Worm (Caenorhabditis elegans) whole organism, L3 larva: Measurements from ENCODE around the gene C27A2.8.
A peak's percentile ranks its signal among the peaks of the same experiment; 100 is the strongest.
"Not testable (repeated sequence)": the region's sequence is repeated elsewhere in the genome, so short reads cannot be mapped to it uniquely, and the experiment has no call there.

ENCODE experiments used
- R02D3.7 ChIP-seq: fragments of 150-350 bp; optimal IDR thresholded peaks from 2 replicates; lab custom pipeline; 2014; ENCODE audit warnings: missing biosample characterization, missing genetic modification characterization
- ZK546.5 ChIP-seq: sonication (generic microtip); optimal IDR thresholded peaks from 2 replicates; lab custom pipeline; 2017; ENCODE audit warnings: missing biosample characterization, missing genetic modification characterization
- aly-2 ChIP-seq: fragments of 150-350 bp; optimal IDR thresholded peaks from 2 replicates; lab custom pipeline; 2014; ENCODE audit warnings: missing biosample characterization, missing genetic modification characterization
- ama-1 ChIP-seq: fragments of 150-350 bp; optimal IDR thresholded peaks from 2 replicates; lab custom pipeline; 2018
- ceh-16 ChIP-seq: sonication (generic microtip); optimal IDR thresholded peaks from 2 replicates; lab custom pipeline; 2017; ENCODE audit warnings: missing biosample characterization, missing genetic modification characterization
- ceh-28 ChIP-seq: fragments of 150-350 bp; optimal IDR thresholded peaks from 2 replicates; lab custom pipeline; 2014; ENCODE audit warnings: missing biosample characterization, missing genetic modification reagents, missing genetic modification characterization
- daf-12 ChIP-seq: fragments of 150-350 bp; optimal IDR thresholded peaks from 2 replicates; lab custom pipeline; 2014; ENCODE audit warnings: missing biosample characterization, missing genetic modification reagents, missing genetic modification characterization
- egl-27 ChIP-seq: sonication (generic microtip); optimal IDR thresholded peaks from 4 replicates; lab custom pipeline; 2017; ENCODE audit warnings: missing biosample characterization, missing genetic modification reagents, missing genetic modification characterization
- egl-5 ChIP-seq: fragments of 150-350 bp; optimal IDR thresholded peaks from 2 replicates; lab custom pipeline; 2017; ENCODE audit warnings: missing biosample characterization, missing genetic modification reagents, missing genetic modification characterization, inconsistent platforms
- elt-1 ChIP-seq: fragments of 150-350 bp; optimal IDR thresholded peaks from 2 replicates; lab custom pipeline; 2014; ENCODE audit warnings: missing biosample characterization, missing genetic modification characterization
- elt-2 ChIP-seq: sonication (generic microtip); optimal IDR thresholded peaks from 2 replicates; lab custom pipeline; 2016; ENCODE audit warnings: missing genetic modification reagents, mild to moderate bottlenecking, missing genetic modification characterization, missing compliant biosample characterization
- elt-3 ChIP-seq, 3 experiments: fragments of 150-350 bp in 1 of 3; sonication (generic microtip) in 2 of 3; optimal IDR thresholded peaks; 2 replicates in 2 of 3; 4 replicates in 1 of 3; lab custom pipeline; 2014 to 2017; ENCODE audit warnings: missing biosample characterization in 3 of 3, missing genetic modification characterization in 3 of 3
- eor-1 ChIP-seq, 2 experiments: fragments of 150-350 bp; optimal IDR thresholded peaks; 2 replicates each; lab custom pipeline; 2014 to 2018; ENCODE audit warnings: missing biosample characterization in 2 of 2, missing genetic modification characterization in 2 of 2
- fkh-10 ChIP-seq: sonication (generic microtip); optimal IDR thresholded peaks from 2 replicates; lab custom pipeline; 2017; ENCODE audit warnings: missing biosample characterization, missing genetic modification reagents, missing genetic modification characterization
- fkh-2 ChIP-seq: fragments of 150-350 bp; optimal IDR thresholded peaks from 2 replicates; lab custom pipeline; 2014; ENCODE audit warnings: missing biosample characterization, missing genetic modification reagents, missing genetic modification characterization
- fos-1 ChIP-seq: fragments of 150-350 bp; optimal IDR thresholded peaks from 2 replicates; lab custom pipeline; 2014; ENCODE audit warnings: missing biosample characterization, missing genetic modification characterization
- jun-1 ChIP-seq: fragments of 150-350 bp; optimal IDR thresholded peaks from 2 replicates; lab custom pipeline; 2014; ENCODE audit warnings: missing biosample characterization, missing genetic modification reagents, missing genetic modification characterization
- lin-15B ChIP-seq: fragments of 150-350 bp; optimal IDR thresholded peaks from 2 replicates; lab custom pipeline; 2014; ENCODE audit warnings: missing biosample characterization, missing genetic modification characterization
- lin-39 ChIP-seq: fragments of 150-350 bp; optimal IDR thresholded peaks from 2 replicates; lab custom pipeline; 2018; ENCODE audit warnings: missing biosample characterization, missing genetic modification reagents, missing genetic modification characterization
- lsy-12 ChIP-seq: sonication (generic microtip); optimal IDR thresholded peaks from 2 replicates; lab custom pipeline; 2016; ENCODE audit warnings: mild to moderate bottlenecking, missing genetic modification characterization, missing compliant biosample characterization
- mml-1 ChIP-seq: fragments of 150-350 bp; sonication (generic microtip); optimal IDR thresholded peaks from 3 replicates; lab custom pipeline; 2014; ENCODE audit warnings: missing biosample characterization, missing genetic modification characterization
- nfya-1 ChIP-seq: sonication (generic microtip); optimal IDR thresholded peaks from 2 replicates; lab custom pipeline; 2017; ENCODE audit warnings: missing genetic modification characterization, mild to moderate bottlenecking, missing compliant biosample characterization, antibody characterized with exemption, moderate library complexity; ENCODE audit not compliant: insufficient read depth
- nhr-11 ChIP-seq: fragments of 150-350 bp; optimal IDR thresholded peaks from 2 replicates; lab custom pipeline; 2014; ENCODE audit warnings: missing biosample characterization, missing genetic modification characterization
- nhr-23 ChIP-seq: fragments of 150-350 bp; optimal IDR thresholded peaks from 2 replicates; lab custom pipeline; 2014; ENCODE audit warnings: missing biosample characterization, missing genetic modification reagents, missing genetic modification characterization
- nhr-25 ChIP-seq: sonication (generic microtip); optimal IDR thresholded peaks from 2 replicates; lab custom pipeline; 2017; ENCODE audit warnings: missing biosample characterization, missing genetic modification characterization
- nhr-28 ChIP-seq: fragments of 150-350 bp; optimal IDR thresholded peaks from 2 replicates; lab custom pipeline; 2014; ENCODE audit warnings: missing biosample characterization, missing genetic modification characterization
- nhr-43 ChIP-seq: sonication (generic microtip); optimal IDR thresholded peaks from 2 replicates; lab custom pipeline; 2016; ENCODE audit warnings: mild to moderate bottlenecking, missing genetic modification characterization, missing compliant biosample characterization; ENCODE audit not compliant: poor library complexity, severe bottlenecking
- nhr-67 ChIP-seq: fragments of 150-350 bp; optimal IDR thresholded peaks from 2 replicates; lab custom pipeline; 2014; ENCODE audit warnings: missing biosample characterization, missing genetic modification characterization
- nhr-76 ChIP-seq: fragments of 150-350 bp; sonication (generic microtip); optimal IDR thresholded peaks from 5 replicates; lab custom pipeline; 2014; ENCODE audit warnings: missing biosample characterization, missing genetic modification characterization
- nhr-77 ChIP-seq: fragments of 150-350 bp; optimal IDR thresholded peaks from 2 replicates; lab custom pipeline; 2014; ENCODE audit warnings: missing biosample characterization, missing genetic modification characterization
- pha-4 ChIP-seq: fragments of 150-350 bp; optimal IDR thresholded peaks from 2 replicates; lab custom pipeline; 2014; ENCODE audit warnings: missing biosample characterization, missing genetic modification reagents, missing genetic modification characterization
- pqm-1 ChIP-seq: fragments of 150-350 bp; optimal IDR thresholded peaks from 2 replicates; lab custom pipeline; 2017; ENCODE audit warnings: missing biosample characterization, missing genetic modification characterization, inconsistent platforms
- sea-2 ChIP-seq: fragments of 150-350 bp; sonication (generic microtip); optimal IDR thresholded peaks from 4 replicates; lab custom pipeline; 2014; ENCODE audit warnings: missing biosample characterization, missing genetic modification reagents, missing genetic modification characterization
- skn-1 ChIP-seq: fragments of 150-350 bp; optimal IDR thresholded peaks from 2 replicates; lab custom pipeline; 2014; ENCODE audit warnings: missing biosample characterization, missing genetic modification characterization
- snpc-4 ChIP-seq: fragments of 150-350 bp; optimal IDR thresholded peaks from 2 replicates; lab custom pipeline; 2014; ENCODE audit warnings: missing biosample characterization, missing genetic modification characterization
- tbx-2 ChIP-seq: sonication (generic microtip); optimal IDR thresholded peaks from 2 replicates; lab custom pipeline; 2016; ENCODE audit warnings: mild to moderate bottlenecking, missing genetic modification characterization, missing compliant biosample characterization
- unc-39 ChIP-seq: sonication (generic microtip); optimal IDR thresholded peaks from 4 replicates; lab custom pipeline; 2017; ENCODE audit warnings: missing biosample characterization, missing genetic modification characterization
- unc-62 ChIP-seq: fragments of 150-350 bp; sonication (generic microtip); optimal IDR thresholded peaks from 4 replicates; lab custom pipeline; 2014; ENCODE audit warnings: missing biosample characterization, missing genetic modification reagents, missing genetic modification characterization
- zag-1 ChIP-seq: fragments of 150-350 bp; optimal IDR thresholded peaks from 2 replicates; lab custom pipeline; 2014; ENCODE audit warnings: missing biosample characterization, missing genetic modification characterization
- ztf-11 ChIP-seq: fragments of 150-350 bp; optimal IDR thresholded peaks from 2 replicates; lab custom pipeline; 2014; ENCODE audit warnings: missing biosample characterization, missing genetic modification characterization
- ztf-4 ChIP-seq: fragments of 150-350 bp; optimal IDR thresholded peaks from 2 replicates; lab custom pipeline; 2014; ENCODE audit warnings: missing biosample characterization, missing genetic modification characterization

The C27A2.8 gene

ce11 chrII:5067927-5068326 lies at the start of gene C27A2.8:
TSS of gene C27A2.8 (minus strand) at chrII:5068043.
- TF ChIP-seq tbx-2 (no peak), snpc-4 (tag; lab: Kevin White, UChicago) (no peak)

ce11 chrII:5115733-5116132 lies 47.9 kb upstream of the C27A2.8 start, which contains the start of gene srsy-1:
TSS of gene srsy-1 (plus strand) at chrII:5116033.
- no peak for TF ChIP-seq tbx-2
- TF ChIP-seq ceh-28 (tag; lab: Kevin White, UChicago): no peak
- no peak for TF ChIP-seq lin-15B
- no peak for TF ChIP-seq daf-12 (tag; lab: Kevin White, UChicago)
- TF ChIP-seq mml-1: no peak
- no peak for TF ChIP-seq nhr-11 (tag; lab: Kevin White, UChicago)
- TF ChIP-seq elt-3 (tag; optimal IDR thresholded peaks at IDR 0.05; lab: Kevin White, UChicago): no peak
- no peak for TF ChIP-seq nhr-67 (tag; lab: Kevin White, UChicago)
- TF ChIP-seq zag-1: no peak
- TF ChIP-seq unc-39: no peak
- no peak for TF ChIP-seq nhr-77
- TF ChIP-seq ama-1 (lab: Kevin White, UChicago): no peak
- TF ChIP-seq lin-39 (tag; lab: Kevin White, UChicago): no peak
- TF ChIP-seq fkh-10 (GFP tag; lab: Kevin White, UChicago): no peak
- TF ChIP-seq lsy-12: no peak
- TF ChIP-seq nhr-25: no peak
- TF ChIP-seq sea-2 (GFP tag; lab: Kevin White, UChicago): no peak

- not testable (repeated sequence) for TF ChIP-seq nhr-23 (tag; lab: Kevin White, UChicago); eor-1 (tag; optimal IDR thresholded peaks at IDR 0.05; lab: Kevin White, UChicago); fkh-10 (GFP tag; lab: Kevin White, UChicago)
Measured at ce11 chrII:5115235-5115634, 47.4 kb upstream of the C27A2.8 start, which contains the start of gene msp-74. TSS of gene msp-74 (minus strand) at chrII:5115335.

ce11 chrII:5112082-5112481 lies 44.2 kb upstream of the C27A2.8 start, which contains the start of gene F09C12.8:
TSS of gene F09C12.8 (plus strand) at chrII:5112382.
- TF ChIP-seq ztf-11 (tag; lab: Kevin White, UChicago): no peak
- TF ChIP-seq, all 47 proteins: peak for 0

- peak; percentile 38 for TF ChIP-seq pha-4
- TF ChIP-seq egl-5 (tag; lab: Kevin White, UChicago): no peak
- TF ChIP-seq sea-2 (GFP tag; lab: Kevin White, UChicago): no peak
- no peak for TF ChIP-seq nhr-28 (tag; lab: Kevin White, UChicago)
- no peak for TF ChIP-seq elt-1 (tag; lab: Kevin White, UChicago)
- TF ChIP-seq elt-2: peak; percentile 80
- TF ChIP-seq ztf-4: no peak
- TF ChIP-seq ceh-28 (tag; lab: Kevin White, UChicago): no peak
- TF ChIP-seq skn-1 (tag; lab: Kevin White, UChicago): no peak
- no peak for TF ChIP-seq eor-1 (tag; optimal IDR thresholded peaks at IDR 0.05; lab: Kevin White, UChicago)
- no peak for TF ChIP-seq lsy-12
- TF ChIP-seq jun-1 (tag; lab: Kevin White, UChicago): peak; percentile 36
- TF ChIP-seq pqm-1 (tag; lab: Kevin White, UChicago): peak; percentile 38
- TF ChIP-seq ceh-16 (tag; lab: Kevin White, UChicago): no peak
- no peak for TF ChIP-seq nhr-76
Measured at ce11 chrII:5109693-5110092, 41.9 kb upstream of the C27A2.8 start, which contains the start of gene F09C12.2. TSS of gene F09C12.2 (plus strand) at chrII:5110012.

ce11 chrII:5105020-5105419 lies 37.2 kb upstream of the C27A2.8 start:
- no peak for TF ChIP-seq pqm-1 (tag; lab: Kevin White, UChicago)
- TF ChIP-seq nhr-43 (tag; lab: Kevin White, UChicago): peak; percentile 87
- TF ChIP-seq egl-27 (tag; lab: Kevin White, UChicago): peak; percentile 67
- TF ChIP-seq elt-1 (tag; lab: Kevin White, UChicago): no peak
- peak; percentile 20 for TF ChIP-seq ama-1 (lab: Kevin White, UChicago)
- TF ChIP-seq fkh-2 (tag; lab: Kevin White, UChicago): no peak
- peak; percentile 78 for TF ChIP-seq lsy-12
- no peak for TF ChIP-seq nhr-28 (tag; lab: Kevin White, UChicago)
- no peak for TF ChIP-seq fos-1
- peak; percentile 41 for TF ChIP-seq lin-39 (tag; lab: Kevin White, UChicago)
- peak; percentile 75 for TF ChIP-seq tbx-2
- TF ChIP-seq mml-1: no peak
- no peak for TF ChIP-seq nhr-25
- peak; percentile 68 for TF ChIP-seq aly-2 (tag; lab: Kevin White, UChicago)
- no peak for TF ChIP-seq unc-39
- TF ChIP-seq nhr-76: no peak
- TF ChIP-seq ceh-28 (tag; lab: Kevin White, UChicago): no peak
- peak; percentile 69 for TF ChIP-seq nhr-23 (tag; lab: Kevin White, UChicago)
- peak; percentile 34 for TF ChIP-seq nhr-77
- TF ChIP-seq ztf-4: peak; percentile 19
- no peak for TF ChIP-seq sea-2 (GFP tag; lab: Kevin White, UChicago)
- no peak for TF ChIP-seq R02D3.7 (tag; lab: Kevin White, UChicago)
- TF ChIP-seq snpc-4 (tag; lab: Kevin White, UChicago): peak; percentile 21
- TF ChIP-seq elt-3 (tag; optimal IDR thresholded peaks at IDR 0.05; lab: Kevin White, UChicago): peak in 1 of 3 experiments; percentile 48
- TF ChIP-seq ZK546.5 (tag; lab: Kevin White, UChicago): no peak
- no peak for TF ChIP-seq nhr-11 (tag; lab: Kevin White, UChicago)
- peak; percentile 78 for TF ChIP-seq nfya-1 (tag; lab: Kevin White, UChicago)
- TF ChIP-seq unc-62 (GFP tag; lab: Kevin White, UChicago): no peak
